Worm (Caenorhabditis elegans): ENCODE results near the gene pqn-35.

pqn-35 gene

ce11 chrII:4663186-4663585, 50.4 kb downstream of the pqn-35 start, which contains the start of gene T05A7.12 (continued):
- TF ChIP-seq repo-1 (tag; optimal IDR thresholded peaks at IDR 0.05) (no peak), ceh-100 (GFP tag; IDR thresholded peaks at IDR 0.05) (no peak), pbrm-1 (GFP tag; IDR thresholded peaks at IDR 0.05) (no peak), attf-5 (GFP tag; optimal IDR thresholded peaks at IDR 0.05) (no peak), egl-44 (GFP tag; IDR thresholded peaks at IDR 0.05) (no peak)

- TF ChIP-seq Y79H2A.3 (GFP tag; conservative IDR thresholded peaks at IDR 0.05) (no peak), hlh-12 (tag; optimal IDR thresholded peaks at IDR 0.05) (no peak), gei-17 (GFP tag; optimal IDR thresholded peaks at IDR 0.05) (no peak), B0035.1 (tag; optimal IDR thresholded peaks at IDR 0.05) (no peak), aptf-3 (GFP tag; IDR thresholded peaks at IDR 0.05) (no peak), sea-2 (GFP tag; IDR thresholded peaks at IDR 0.05) (no peak), snpc-1.1 (tag; optimal IDR thresholded peaks at IDR 0.05; ENCODE audit: insufficient read depth) (no peak), K11D2.4 (GFP tag; IDR thresholded peaks at IDR 0.05) (no peak), hrde-1 (tag; optimal IDR thresholded peaks at IDR 0.05; ENCODE audit: borderline replicate concordance) (no peak), attf-3 (GFP tag; conservative IDR thresholded peaks at IDR 0.05) (no peak), snpc-3.4 (tag; optimal IDR thresholded peaks at IDR 0.05) (no peak), K12H6.12 (tag; optimal IDR thresholded peaks at IDR 0.05) (no peak), snpc-4 (GFP tag; optimal IDR thresholded peaks at IDR 0.05) (no peak), snpc-4 (tag; optimal IDR thresholded peaks at IDR 0.05) (no peak), tbp1 (GFP tag; optimal IDR thresholded peaks at IDR 0.05) (no peak), nfya-2 (GFP tag; IDR thresholded peaks at IDR 0.05) (no peak)
Measured at ce11 chrII:4665359-4665758, 52.6 kb downstream of the pqn-35 start, which contains the start of gene T05A7.11. TSS of gene T05A7.11 (minus strand) at chrII:4665459.

ce11 chrII:4667572-4667971, 54.8 kb downstream of the pqn-35 start, which contains the start of gene fut-5:
TSS of gene fut-5 (minus strand) at chrII:4667672.
- no peak for TF ChIP-seq snpc-1.3 (tag; optimal IDR thresholded peaks at IDR 0.05; ENCODE audit: insufficient read depth)
- no peak for TF ChIP-seq Y95B8A.8 (GFP tag; IDR thresholded peaks at IDR 0.05)
- no peak for TF ChIP-seq xnd-1 (tag; optimal IDR thresholded peaks at IDR 0.05)
- no peak for TF ChIP-seq lag-1 (GFP tag; IDR thresholded peaks at IDR 0.05)
- no peak for TF ChIP-seq hsf-1 (GFP tag; IDR thresholded peaks at IDR 0.05)
- TF ChIP-seq Y53G8AR.9 (GFP tag; conservative IDR thresholded peaks at IDR 0.05): no peak
- TF ChIP-seq B0035.1 (tag; optimal IDR thresholded peaks at IDR 0.05): no peak
- TF ChIP-seq die-1 (tag; optimal IDR thresholded peaks at IDR 0.05): no peak
- no peak for TF ChIP-seq hlh-26 (GFP tag; conservative IDR thresholded peaks at IDR 0.05)
- no peak for TF ChIP-seq hrde-1 (tag; optimal IDR thresholded peaks at IDR 0.05; ENCODE audit: borderline replicate concordance)
- no peak for TF ChIP-seq D2030.7 (GFP tag; IDR thresholded peaks at IDR 0.05)

ce11 chrII:4671692-4672091, 58.9 kb downstream of the pqn-35 start, which contains the start of gene T05A7.6:
TSS of gene T05A7.6 (minus strand) at chrII:4671792.
- TF ChIP-seq madf-3 (GFP tag; IDR thresholded peaks at IDR 0.05) (no peak), dpl-1 (GFP tag; optimal IDR thresholded peaks at IDR 0.05) (no peak), akir-1 (GFP tag; optimal IDR thresholded peaks at IDR 0.05) (no peak), Y53G8AR.9 (GFP tag; conservative IDR thresholded peaks at IDR 0.05) (no peak), cebp-1 (GFP tag; IDR thresholded peaks at IDR 0.05) (no peak), cebp-1 (tag; optimal IDR thresholded peaks at IDR 0.05) (no peak), F49E8.2 (tag; optimal IDR thresholded peaks at IDR 0.05; ENCODE audit: insufficient read depth) (no peak), snpc-4 (GFP tag; optimal IDR thresholded peaks at IDR 0.05) (no peak), snpc-4 (tag; optimal IDR thresholded peaks at IDR 0.05) (no peak), lir-1 (GFP tag; conservative IDR thresholded peaks at IDR 0.05) (no peak), nhr-90 (tag; optimal IDR thresholded peaks at IDR 0.05) (no peak), attf-6 (GFP tag; IDR thresholded peaks at IDR 0.05) (no peak), hmg-20 (GFP tag; IDR thresholded peaks at IDR 0.05) (no peak), snpc-1.1 (tag; optimal IDR thresholded peaks at IDR 0.05; ENCODE audit: insufficient read depth) (no peak), gei-17 (GFP tag; optimal IDR thresholded peaks at IDR 0.05) (no peak), nhr-80 (tag; optimal IDR thresholded peaks at IDR 0.05) (no peak), lin-40 (tag; optimal IDR thresholded peaks at IDR 0.05) (no peak), ztf-25 (GFP tag; IDR thresholded peaks at IDR 0.05) (no peak)

All from whole organism, young adult.